Fruit fly (Drosophila melanogaster): ENCODE results near the gene CG32811.

dm6 chrX:1256131-1256530, 42.1 kb downstream of the CG32811 start:
- TF ChIP-seq h (optimal IDR thresholded peaks at IDR 0.05) (no peak), insv (optimal IDR thresholded peaks at IDR 0.05) (no peak)

Measured in Kc167 (cell line).